Worm (Caenorhabditis elegans): ENCODE data around the gene plpr-1.

DNA sequence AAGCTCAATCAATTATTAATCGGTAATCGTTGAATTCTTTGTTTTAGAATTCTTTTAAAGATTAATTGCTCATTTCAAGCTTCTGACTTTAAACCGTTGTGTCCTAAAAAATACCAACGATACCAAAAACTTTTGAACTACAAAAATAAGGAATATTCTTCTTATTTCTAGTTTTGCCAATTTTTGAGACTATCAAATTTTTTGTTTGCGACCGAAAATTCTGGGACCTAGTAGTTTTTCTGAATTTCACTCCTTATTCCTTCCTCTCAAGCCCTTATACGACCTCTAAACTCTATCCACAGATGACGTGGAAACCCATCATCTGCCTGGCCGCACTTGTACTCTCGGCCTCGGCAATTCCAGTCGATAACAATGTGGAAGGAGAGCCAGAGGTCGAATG lies 46.7 kb downstream of the plpr-1 start, which contains the start of gene cut-1:
- no peak for TF ChIP-seq fkh-10 (GFP tag; optimal IDR thresholded peaks at IDR 0.05)
- TF ChIP-seq spr-3 (GFP tag; optimal IDR thresholded peaks at IDR 0.05): no peak
- no peak for TF ChIP-seq aly-2 (tag; optimal IDR thresholded peaks at IDR 0.05)
- no peak for TF ChIP-seq egl-43 (GFP tag; IDR thresholded peaks at IDR 0.05)
- no peak for TF ChIP-seq T20F7.1 (GFP tag; optimal IDR thresholded peaks at IDR 0.05)
- no peak for TF ChIP-seq ces-1 (GFP tag; optimal IDR thresholded peaks at IDR 0.05)
- TF ChIP-seq lin-15B (tag; optimal IDR thresholded peaks at IDR 0.05): no peak
- TF ChIP-seq nhr-237 (tag; optimal IDR thresholded peaks at IDR 0.05): no peak

Measured in whole organism, L4 larva.